Worm (Caenorhabditis elegans) whole organism, midembryonic: ENCODE measurements around the gene T22E5.1.

ENCODE experiments used
- T22C8.4 ChIP-seq: fragments of 200-800 bp; sonication (Bioruptor generic); IDR thresholded peaks from 2 replicates; pipeline ENCODE4 v1.3.6; 2022; ENCODE audit warnings: missing genetic modification characterization, missing compliant biosample characterization
- cog-1 ChIP-seq: sonication (generic microtip); optimal IDR thresholded peaks from 2 replicates; lab custom pipeline; 2016; ENCODE audit warnings: missing genetic modification characterization, missing compliant biosample characterization
- flt-1 ChIP-seq: fragments of 200-800 bp; sonication (Bioruptor generic); IDR thresholded peaks from 2 replicates; pipeline ENCODE4 v1.3.6; 2022; ENCODE audit warnings: missing genetic modification characterization, missing compliant biosample characterization
- klf-2 ChIP-seq: fragments of 200-800 bp; sonication (Bioruptor generic); conservative IDR thresholded peaks from 2 replicates; pipeline ENCODE4 v1.3.6; 2022; ENCODE audit warnings: missing genetic modification reagents, missing genetic modification characterization, missing compliant biosample characterization
- med-1 ChIP-seq: sonication (generic microtip); optimal IDR thresholded peaks from 2 replicates; lab custom pipeline; 2017; ENCODE audit warnings: missing genetic modification characterization, mild to moderate bottlenecking, missing compliant biosample characterization, antibody characterized with exemption, missing genetic modification reagents; ENCODE audit not compliant: insufficient read depth
- ref-1 ChIP-seq: fragments of 200-800 bp; sonication (Bioruptor generic); conservative IDR thresholded peaks from 2 replicates; pipeline ENCODE4 v1.3.6; 2022; ENCODE audit warnings: missing genetic modification reagents, missing genetic modification characterization, missing compliant biosample characterization
- tab-1 ChIP-seq: fragments of 200-800 bp; sonication (Bioruptor generic); IDR thresholded peaks from 2 replicates; pipeline ENCODE4 v1.3.6; 2022; ENCODE audit warnings: missing genetic modification characterization, missing compliant biosample characterization
- ztf-23 ChIP-seq: fragments of 200-800 bp; sonication (Bioruptor generic); IDR thresholded peaks from 2 replicates; pipeline ENCODE4 v1.3.6; 2022; ENCODE audit warnings: missing genetic modification reagents, missing genetic modification characterization, missing compliant biosample characterization
- ztf-29 ChIP-seq: fragments of 200-800 bp; sonication (Bioruptor generic); IDR thresholded peaks from 2 replicates; pipeline ENCODE4 v1.3.6; 2022; ENCODE audit warnings: missing genetic modification reagents, missing genetic modification characterization, missing compliant biosample characterization

DNA sequence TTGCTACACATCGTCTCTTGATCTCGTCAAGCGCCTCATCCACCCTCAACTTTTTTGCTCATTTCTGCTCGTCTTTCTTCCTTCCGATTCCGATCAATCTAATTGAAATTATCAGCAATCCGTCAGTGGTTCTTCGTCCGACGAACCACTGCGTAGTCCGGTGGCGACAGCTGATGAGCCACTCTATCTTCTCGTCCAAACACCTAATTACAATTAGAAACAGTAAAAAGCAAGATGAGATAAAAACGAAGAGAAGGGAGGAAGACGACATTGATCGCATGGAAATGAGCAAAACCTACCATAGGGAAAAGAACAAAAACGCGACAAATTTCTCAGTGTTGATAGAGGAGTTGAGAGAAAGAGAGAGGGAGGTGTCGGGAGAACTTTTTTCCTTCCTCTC, 13.2 kb upstream of the T22E5.1 start:
- TF ChIP-seq flt-1 (GFP tag; lab: Robert Waterston, UW): no peak
- no peak for TF ChIP-seq med-1 (GFP tag; lab: Kevin White, UChicago)
- no peak for TF ChIP-seq T22C8.4 (GFP tag; lab: Robert Waterston, UW)
- no peak for TF ChIP-seq ref-1 (GFP tag; lab: Robert Waterston, UW)
- no peak for TF ChIP-seq cog-1 (tag; lab: Kevin White, UChicago)
- TF ChIP-seq klf-2 (GFP tag; lab: Robert Waterston, UW): no peak
- no peak for TF ChIP-seq ztf-23 (GFP tag; lab: Robert Waterston, UW)
- TF ChIP-seq ztf-29 (GFP tag; lab: Robert Waterston, UW): no peak
- no peak for TF ChIP-seq tab-1 (GFP tag; lab: Robert Waterston, UW)
